Fruit fly (Drosophila melanogaster) whole organism, embryonic: Measurements from ENCODE around the gene CG5068.
A peak's percentile ranks its signal among the peaks of the same experiment; 100 is the strongest.

ENCODE experiments used
- Abd-B ChIP-seq: fragments of 200-800 bp; sonication (Bioruptor generic); optimal IDR thresholded peaks from 2 replicates; lab custom pipeline; 2018; ENCODE audit warnings: missing biosample characterization, mild to moderate bottlenecking, missing genetic modification characterization, moderate library complexity
- Aef1 ChIP-seq: fragments of 200-800 bp; sonication (Bioruptor generic); IDR thresholded peaks from 3 replicates; pipeline ENCODE4 v1.3.6; 2022; ENCODE audit warnings: missing biosample characterization, missing genetic modification characterization
- Atf6 ChIP-seq: fragments of 200-800 bp; sonication (Bioruptor generic); IDR thresholded peaks from 2 replicates; pipeline ENCODE4 v1.3.6; 2022; ENCODE audit warnings: missing biosample characterization, missing genetic modification characterization
- Blimp-1 ChIP-seq: fragments of 200-800 bp; sonication (Bioruptor generic); optimal IDR thresholded peaks from 3 replicates; lab custom pipeline; 2018; ENCODE audit warnings: missing biosample characterization, missing genetic modification characterization, mild to moderate bottlenecking, moderate library complexity, missing genetic modification reagents
- CG11695 ChIP-seq: fragments of 200-800 bp; sonication (Bioruptor generic); IDR thresholded peaks from 3 replicates; pipeline ENCODE4 v1.3.6; 2022; ENCODE audit warnings: missing biosample characterization, missing genetic modification characterization
- CG11696 ChIP-seq: fragments of 200-800 bp; sonication (Bioruptor generic); IDR thresholded peaks from 2 replicates; pipeline ENCODE4 v1.3.6; 2022; ENCODE audit warnings: missing biosample characterization, missing genetic modification characterization
- CG12071 ChIP-seq: fragments of 200-800 bp; sonication (Bioruptor generic); optimal IDR thresholded peaks from 3 replicates; lab custom pipeline; 2018; ENCODE audit warnings: missing biosample characterization, mild to moderate bottlenecking, missing genetic modification characterization
- CG12104 ChIP-seq: fragments of 200-800 bp; sonication (Bioruptor generic); optimal IDR thresholded peaks from 3 replicates; lab custom pipeline; 2016; ENCODE audit warnings: missing biosample characterization, missing genetic modification characterization
- CG13894 ChIP-seq: fragments of 200-800 bp; sonication (Bioruptor generic); optimal IDR thresholded peaks from 3 replicates; lab custom pipeline; 2018; ENCODE audit warnings: missing biosample characterization, mild to moderate bottlenecking, missing genetic modification characterization, moderate library complexity
- CG14710 ChIP-seq: fragments of 200-800 bp; sonication (Bioruptor generic); optimal IDR thresholded peaks from 3 replicates; lab custom pipeline; 2019; ENCODE audit warnings: missing biosample characterization, mild to moderate bottlenecking, missing genetic modification characterization, moderate library complexity
- CG14860 ChIP-seq: fragments of 200-800 bp; sonication (Bioruptor generic); IDR thresholded peaks from 3 replicates; pipeline ENCODE4 v1.3.6; 2022; ENCODE audit warnings: missing biosample characterization, missing genetic modification characterization; ENCODE audit not compliant: partially characterized antibody
- CG15601 ChIP-seq: fragments of 200-800 bp; sonication (Bioruptor generic); optimal IDR thresholded peaks from 3 replicates; lab custom pipeline; 2019; ENCODE audit warnings: missing biosample characterization, mild to moderate bottlenecking, missing genetic modification characterization, moderate library complexity
- CG18619 ChIP-seq: fragments of 200-800 bp; sonication (Bioruptor generic); optimal IDR thresholded peaks from 3 replicates; lab custom pipeline; 2017; ENCODE audit warnings: missing biosample characterization, mild to moderate bottlenecking, missing genetic modification characterization
- CG2678 ChIP-seq: fragments of 200-800 bp; sonication (Bioruptor generic); optimal IDR thresholded peaks from 3 replicates; lab custom pipeline; 2019; ENCODE audit warnings: missing biosample characterization, mild to moderate bottlenecking, missing genetic modification characterization, moderate library complexity
- CG4424 ChIP-seq: fragments of 200-800 bp; sonication (Bioruptor generic); optimal IDR thresholded peaks from 3 replicates; lab custom pipeline; 2016; ENCODE audit warnings: missing biosample characterization, missing genetic modification characterization
- CG6689 ChIP-seq: fragments of 200-800 bp; sonication (Bioruptor generic); IDR thresholded peaks from 2 replicates; pipeline ENCODE4 v1.3.6; 2022; ENCODE audit warnings: missing biosample characterization, missing genetic modification characterization
- CG8359 ChIP-seq: fragments of 200-800 bp; sonication (Bioruptor generic); optimal IDR thresholded peaks from 2 replicates; lab custom pipeline; 2017; ENCODE audit warnings: missing biosample characterization, mild to moderate bottlenecking, missing genetic modification characterization, borderline replicate concordance
- CG9215 ChIP-seq: fragments of 200-800 bp; sonication (Bioruptor generic); IDR thresholded peaks from 2 replicates; pipeline ENCODE4 v1.3.6; 2022; ENCODE audit warnings: missing biosample characterization, missing genetic modification characterization
- CG9437 ChIP-seq: fragments of 200-800 bp; sonication (Bioruptor generic); optimal IDR thresholded peaks from 2 replicates; lab custom pipeline; 2018; ENCODE audit warnings: missing biosample characterization, mild to moderate bottlenecking, missing genetic modification characterization
- Chrac-16 ChIP-seq: fragments of 200-800 bp; sonication (Bioruptor generic); optimal IDR thresholded peaks from 3 replicates; lab custom pipeline; 2016; ENCODE audit warnings: missing biosample characterization, missing genetic modification characterization
- D19A ChIP-seq: fragments of 200-800 bp; optimal IDR thresholded peaks from 3 replicates; lab custom pipeline; 2019; ENCODE audit warnings: missing biosample characterization, mild to moderate bottlenecking, missing genetic modification characterization, moderate library complexity
- Dll ChIP-seq: fragments of 200-800 bp; sonication (Bioruptor generic); IDR thresholded peaks from 4 replicates; pipeline ENCODE4 v1.3.6; 2022; ENCODE audit warnings: missing biosample characterization, missing genetic modification characterization; ENCODE audit not compliant: partially characterized antibody
- Eip74EF ChIP-seq, 2 experiments: fragments of 200-800 bp in 1 of 2; fragments of >200 bp in 1 of 2; sonication (Bioruptor generic) in 1 of 2; optimal IDR thresholded peaks; 2 replicates each; lab custom pipeline; 2017 to 2019; ENCODE audit warnings: missing biosample characterization in 2 of 2, missing genetic modification characterization in 2 of 2, mild to moderate bottlenecking in 1 of 2, moderate library complexity in 1 of 2
- Med ChIP-seq: fragments of 200-800 bp; sonication (Bioruptor generic); peaks from one replicate; lab custom pipeline; 2016; ENCODE audit warnings: missing biosample characterization, missing genetic modification characterization, mild to moderate bottlenecking, inconsistent platforms, moderate library complexity
- Ravus ChIP-seq: fragments of 200-800 bp; sonication (Bioruptor generic); IDR thresholded peaks from 2 replicates; pipeline ENCODE4 v1.3.6; 2022; ENCODE audit warnings: missing biosample characterization, missing genetic modification characterization
- Rx ChIP-seq: fragments of 200-800 bp; sonication (Bioruptor generic); IDR thresholded peaks from 2 replicates; pipeline ENCODE4 v1.3.6; 2022; ENCODE audit warnings: missing biosample characterization, missing genetic modification characterization
- Scr ChIP-seq: fragments of 200-800 bp; sonication (Bioruptor generic); IDR thresholded peaks from 2 replicates; pipeline ENCODE4 v1.3.6; 2022; ENCODE audit warnings: missing biosample characterization, missing genetic modification characterization; ENCODE audit not compliant: partially characterized antibody
- Sin3A ChIP-seq: fragments of >200 bp; optimal IDR thresholded peaks from 2 replicates; lab custom pipeline; 2018
- Six4 ChIP-seq: fragments of 200-800 bp; sonication (Bioruptor generic); optimal IDR thresholded peaks from 2 replicates; lab custom pipeline; 2016; ENCODE audit warnings: missing biosample characterization, missing genetic modification characterization
- Sry-δ ChIP-seq: fragments of 200-800 bp; sonication (Bioruptor generic); optimal IDR thresholded peaks from 2 replicates; lab custom pipeline; 2016; ENCODE audit warnings: missing biosample characterization, missing genetic modification characterization
- Ssrp ChIP-seq: fragments of 200-800 bp; sonication (Bioruptor generic); optimal IDR thresholded peaks from 2 replicates; lab custom pipeline; 2018; ENCODE audit warnings: missing biosample characterization, mild to moderate bottlenecking, missing genetic modification characterization, moderate library complexity
- Xrp1 ChIP-seq: fragments of 200-800 bp; sonication (Bioruptor generic); IDR thresholded peaks from 2 replicates; pipeline ENCODE4 v1.3.6; 2022; ENCODE audit warnings: missing biosample characterization, missing genetic modification characterization
- YL-1 ChIP-seq: fragments of 200-800 bp; sonication (Bioruptor generic); optimal IDR thresholded peaks from 3 replicates; lab custom pipeline; 2017; ENCODE audit warnings: missing biosample characterization, mild to moderate bottlenecking, missing genetic modification characterization
- ara ChIP-seq: fragments of 200-800 bp; sonication (Bioruptor generic); IDR thresholded peaks from 2 replicates; pipeline ENCODE4 v1.3.6; 2022; ENCODE audit warnings: missing biosample characterization, missing genetic modification characterization
- bcd ChIP-seq: fragments of 200-800 bp; sonication (Bioruptor generic); optimal IDR thresholded peaks from 2 replicates; lab custom pipeline; 2017; ENCODE audit warnings: missing biosample characterization, mild to moderate bottlenecking, missing genetic modification characterization
- bigmax ChIP-seq: fragments of 200-800 bp; sonication (Bioruptor generic); optimal IDR thresholded peaks from 2 replicates; lab custom pipeline; 2018; ENCODE audit warnings: missing biosample characterization, mild to moderate bottlenecking, missing genetic modification characterization
- dan ChIP-seq: fragments of 200-800 bp; sonication (Bioruptor generic); IDR thresholded peaks from 2 replicates; pipeline ENCODE4 v1.3.6; 2022; ENCODE audit warnings: missing biosample characterization, missing genetic modification characterization
- fd3F ChIP-seq: fragments of 200-800 bp; sonication (Bioruptor generic); optimal IDR thresholded peaks from 2 replicates; lab custom pipeline; 2018; ENCODE audit warnings: missing biosample characterization, mild to moderate bottlenecking, missing genetic modification characterization, moderate library complexity
- gcm ChIP-seq: fragments of 200-800 bp; sonication (Bioruptor generic); optimal IDR thresholded peaks from 2 replicates; lab custom pipeline; 2019; ENCODE audit warnings: missing biosample characterization, mild to moderate bottlenecking, missing genetic modification characterization, moderate library complexity
- gem ChIP-seq: fragments of 200-800 bp; sonication (Bioruptor generic); optimal IDR thresholded peaks from 2 replicates; lab custom pipeline; 2019; ENCODE audit warnings: missing biosample characterization, mild to moderate bottlenecking, missing genetic modification characterization, moderate library complexity
- knrl ChIP-seq: fragments of 200-800 bp; sonication (Bioruptor generic); IDR thresholded peaks from 3 replicates; pipeline ENCODE4 v1.3.6; 2022; ENCODE audit warnings: missing biosample characterization, missing genetic modification characterization; ENCODE audit not compliant: partially characterized antibody
- lab ChIP-seq: fragments of 200-800 bp; sonication (Bioruptor generic); optimal IDR thresholded peaks from 3 replicates; lab custom pipeline; 2017; ENCODE audit warnings: missing biosample characterization, missing genetic modification characterization, mild to moderate bottlenecking, moderate library complexity, missing genetic modification reagents
- nerfin-1 ChIP-seq: fragments of 200-800 bp; sonication (Bioruptor generic); optimal IDR thresholded peaks from 3 replicates; lab custom pipeline; 2019; ENCODE audit warnings: missing biosample characterization, mild to moderate bottlenecking, missing genetic modification characterization, moderate library complexity
- pfk ChIP-seq: fragments of 200-800 bp; sonication (Bioruptor generic); optimal IDR thresholded peaks from 2 replicates; lab custom pipeline; 2018; ENCODE audit warnings: missing biosample characterization, mild to moderate bottlenecking, missing genetic modification characterization, moderate library complexity
- pzg ChIP-seq: fragments of 200-800 bp; sonication (Bioruptor generic); optimal IDR thresholded peaks from 3 replicates; lab custom pipeline; 2018; ENCODE audit warnings: missing biosample characterization, mild to moderate bottlenecking, missing genetic modification characterization, moderate library complexity
- scrt ChIP-seq: fragments of 200-800 bp; sonication (Bioruptor generic); optimal IDR thresholded peaks from 2 replicates; lab custom pipeline; 2018; ENCODE audit warnings: missing biosample characterization, mild to moderate bottlenecking, missing genetic modification characterization, moderate library complexity
- sens ChIP-seq: fragments of 200-800 bp; sonication (Bioruptor generic); peaks from one replicate; lab custom pipeline; 2016; ENCODE audit warnings: missing biosample characterization, missing genetic modification characterization
- stc ChIP-seq: fragments of 200-800 bp; sonication (Bioruptor generic); IDR thresholded peaks from 2 replicates; pipeline ENCODE4 v1.3.6; 2022; ENCODE audit warnings: missing biosample characterization, missing genetic modification characterization
- trem ChIP-seq: fragments of 200-800 bp; optimal IDR thresholded peaks from 3 replicates; lab custom pipeline; 2019; ENCODE audit warnings: missing biosample characterization, mild to moderate bottlenecking, missing genetic modification characterization, moderate library complexity
- ttk ChIP-seq: fragments of 200-800 bp; sonication (Bioruptor generic); IDR thresholded peaks from 2 replicates; pipeline ENCODE4 v2.1.2; 2022; ENCODE audit warnings: missing biosample characterization, missing genetic modification characterization

Gene CG5068

DNA sequence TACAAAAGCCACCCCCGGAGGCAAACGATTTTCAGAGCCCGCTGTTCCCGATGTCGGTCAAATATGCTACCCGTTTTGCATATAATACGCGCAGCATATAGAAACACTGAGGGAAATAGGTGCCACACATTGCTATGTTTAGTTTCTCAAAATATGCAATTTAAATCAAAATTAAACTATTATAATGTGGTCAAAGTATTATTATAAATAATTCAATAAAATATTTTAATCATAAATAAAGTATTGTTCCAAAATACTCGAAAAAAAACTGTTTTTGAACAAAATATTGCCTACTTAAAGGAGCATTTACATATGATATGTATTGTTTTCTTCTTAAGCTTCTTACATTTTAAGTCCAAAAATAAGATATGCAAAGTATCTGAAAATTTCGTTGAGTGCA is 35.6 kb upstream of the CG5068 start (continued):
- TF ChIP-seq CG11695 (peak; percentile 59; the same call in 2 of the 3 replicates), pfk (GFP tag; lab: Kevin White, UChicago) (no peak), Ravus (GFP tag; lab: Robert Waterston, UW) (no peak), ttk (GFP tag; lab: Robert Waterston, UW) (0 out of 2 replicates have a peak, but pooled peaks have one; percentile 23), Atf6 (peak; percentile 12; the same call in 1 of the 2 replicates), CG11696 (no peak), lab (peak; percentile 11), Chrac-16 (GFP tag; lab: Kevin White, UChicago) (peak; percentile 18), gem (tag; lab: Kevin White, UChicago) (peak; percentile 76), CG8359 (GFP tag; lab: Kevin White, UChicago) (peak; percentile 45), CG14710 (tag; lab: Kevin White, UChicago) (peak; percentile 61), D19A (tag; lab: Kevin White, UChicago) (peak; percentile 67), bcd (peak; percentile 49), knrl (GFP tag; lab: Robert Waterston, UW) (no peak), Blimp-1 (peak; percentile 69), scrt (GFP tag; lab: Kevin White, UChicago) (peak; percentile 28), Med (GFP tag; lab: Kevin White, UChicago) (peak; percentile 26), CG15601 (tag; lab: Kevin White, UChicago) (peak; percentile 53), Dll (GFP tag; lab: Robert Waterston, UW) (no peak), Ssrp (tag; lab: Kevin White, UChicago) (peak; percentile 67), CG18619 (GFP tag; lab: Kevin White, UChicago) (peak; percentile 16), sens (GFP tag; lab: Kevin White, UChicago) (peak; percentile 25), Abd-B (GFP tag; lab: Kevin White, UChicago) (peak; percentile 19), CG4424 (GFP tag; lab: Kevin White, UChicago) (peak; percentile 36), Xrp1 (GFP tag; lab: Robert Waterston, UW) (0 out of 2 replicates have a peak, but pooled peaks have one; percentile 18), YL-1 (GFP tag; lab: Kevin White, UChicago) (peak; percentile 1), bigmax (GFP tag; lab: Kevin White, UChicago) (no peak), Rx (GFP tag; lab: Robert Waterston, UW) (no peak), CG6689 (GFP tag; lab: Robert Waterston, UW) (peak; percentile 65), Eip74EF (GFP tag; optimal IDR thresholded peaks at IDR 0.05; lab: Kevin White, UChicago) (peak in 1 of 2 experiments; percentile 13), pzg (no peak), CG9437 (GFP tag; lab: Kevin White, UChicago) (peak; percentile 62), fd3F (GFP tag; lab: Kevin White, UChicago) (peak; percentile 53), Scr (GFP tag; lab: Robert Waterston, UW) (no peak), gcm (peak; percentile 39), trem (tag; lab: Kevin White, UChicago) (peak; percentile 42), Sin3A (lab: Kevin White, UChicago) (no peak), nerfin-1 (tag; lab: Kevin White, UChicago) (peak; percentile 46), CG13894 (tag; lab: Kevin White, UChicago) (peak; percentile 57), dan (GFP tag; lab: Robert Waterston, UW) (no peak), ara (GFP tag; lab: Robert Waterston, UW) (0 out of 2 replicates have a peak, but pooled peaks have one; percentile 28), CG2678 (peak; percentile 72), Sry-δ (GFP tag; lab: Kevin White, UChicago) (no peak), CG12071 (GFP tag; lab: Kevin White, UChicago) (no peak), CG12104 (GFP tag; lab: Kevin White, UChicago) (peak; percentile 51), CG14860 (GFP tag; lab: Robert Waterston, UW) (no peak), Six4 (GFP tag; lab: Kevin White, UChicago) (peak; percentile 12), CG9215 (0 out of 2 replicates have a peak, but pooled peaks have one; percentile 8), stc (peak; percentile 41; the same call in 1 of the 2 replicates), Aef1 (GFP tag; lab: Robert Waterston, UW) (no peak)
